Worm (Caenorhabditis elegans) whole organism, L2 larva: ENCODE data around the gene aqp-6.

Experiments
- ceh-16 ChIP-seq: fragments of 150-350 bp; optimal IDR thresholded peaks from 2 replicates; lab custom pipeline; 2014; ENCODE audit warnings: missing biosample characterization, missing genetic modification characterization
- lin-13 ChIP-seq: fragments of 150-350 bp; optimal IDR thresholded peaks from 2 replicates; lab custom pipeline; 2014; ENCODE audit warnings: missing biosample characterization, missing genetic modification reagents, missing genetic modification characterization
- skn-1 ChIP-seq: sonication (generic microtip); optimal IDR thresholded peaks from 2 replicates; lab custom pipeline; 2017; ENCODE audit warnings: missing biosample characterization, missing genetic modification characterization

ce11 chrV:10640977-10641376, 7.3 kb upstream of the aqp-6 start:
- TF ChIP-seq ceh-16 (tag; lab: Kevin White, UChicago) (no peak), lin-13 (GFP tag; lab: Kevin White, UChicago) (no peak), skn-1 (no peak)
